Worm (Caenorhabditis elegans) whole organism, young adult: ENCODE measurements around the gene ZK1058.3.

ENCODE experiments used
- F22D6.2 ChIP-seq: sonication (generic microtip); optimal IDR thresholded peaks from 2 replicates; lab custom pipeline; 2016; ENCODE audit warnings: mild to moderate bottlenecking, missing genetic modification characterization, missing compliant biosample characterization
- Y53F4B.3 ChIP-seq: fragments of 200-800 bp; sonication (Bioruptor generic); IDR thresholded peaks from 2 replicates; pipeline ENCODE4 v1.3.6; 2022; ENCODE audit warnings: missing genetic modification reagents, missing genetic modification characterization, missing compliant biosample characterization
- egl-44 ChIP-seq: fragments of 200-800 bp; sonication (Bioruptor generic); IDR thresholded peaks from 2 replicates; pipeline ENCODE4 v1.3.6; 2022; ENCODE audit warnings: missing genetic modification reagents, missing genetic modification characterization, missing compliant biosample characterization
- egrh-3 ChIP-seq: fragments of 200-800 bp; sonication (Bioruptor generic); IDR thresholded peaks from 2 replicates; pipeline ENCODE4 v1.3.6; 2022; ENCODE audit warnings: missing genetic modification reagents, missing genetic modification characterization, missing compliant biosample characterization
- gei-17 ChIP-seq: fragments of 200-800 bp; sonication (Bioruptor generic); optimal IDR thresholded peaks from 2 replicates; lab custom pipeline; 2018; ENCODE audit warnings: mild to moderate bottlenecking, missing genetic modification characterization, missing compliant biosample characterization
- hlh-26 ChIP-seq: fragments of 200-800 bp; sonication (Bioruptor generic); conservative IDR thresholded peaks from 2 replicates; pipeline ENCODE4 v1.3.6; 2022; ENCODE audit warnings: missing genetic modification reagents, missing genetic modification characterization, missing compliant biosample characterization
- lin-35 ChIP-seq, 3 experiments: fragments of 150-350 bp in 2 of 3; sonication (generic microtip) in 1 of 3; optimal IDR thresholded peaks; 2 replicates each; lab custom pipeline; 2014 to 2018; ENCODE audit warnings: missing biosample characterization in 3 of 3, missing genetic modification characterization in 3 of 3, missing genetic modification reagents in 3 of 3
- lin-40 ChIP-seq: sonication (generic microtip); optimal IDR thresholded peaks from 2 replicates; lab custom pipeline; 2016; ENCODE audit warnings: missing genetic modification characterization, mild to moderate bottlenecking, missing compliant biosample characterization, missing genotype, missing genetic modification reagents
- mxl-1 ChIP-seq: sonication (generic microtip); optimal IDR thresholded peaks from 2 replicates; lab custom pipeline; 2016; ENCODE audit warnings: missing genetic modification characterization, missing compliant biosample characterization
- nfya-1 ChIP-seq: sonication (generic microtip); optimal IDR thresholded peaks from 2 replicates; lab custom pipeline; 2017; ENCODE audit warnings: antibody characterized with exemption, missing compliant biosample characterization, missing genetic modification characterization, borderline replicate concordance; ENCODE audit not compliant: insufficient read depth
- nfyb-1 ChIP-seq: fragments of 200-800 bp; sonication (Bioruptor generic); IDR thresholded peaks from 2 replicates; pipeline ENCODE4 v1.3.6; 2022; ENCODE audit warnings: missing genetic modification reagents, missing genetic modification characterization, missing compliant biosample characterization
- pha-4 ChIP-seq: fragments of 150-350 bp; sonication (generic microtip); optimal IDR thresholded peaks from 2 replicates; lab custom pipeline; 2014; ENCODE audit warnings: missing biosample characterization, missing genetic modification reagents, missing genetic modification characterization
- snpc-4 ChIP-seq, 5 experiments: fragments of 150-350 bp in 1 of 5; sonication (generic microtip) in 4 of 5; optimal IDR thresholded peaks; 2 replicates each; lab custom pipeline; 2014 to 2018; ENCODE audit warnings: missing genetic modification characterization in 5 of 5, missing biosample characterization in 3 of 5, antibody characterized with exemption in 2 of 5, mild to moderate bottlenecking in 2 of 5, missing compliant biosample characterization in 2 of 5, missing genotype in 2 of 5, moderate library complexity in 2 of 5, missing genetic modification reagents in 1 of 5
- somi-1 ChIP-seq: fragments of 200-800 bp; sonication (Bioruptor generic); optimal IDR thresholded peaks from 2 replicates; lab custom pipeline; 2018; ENCODE audit warnings: mild to moderate bottlenecking, missing genetic modification characterization, missing compliant biosample characterization

- no peak for TF ChIP-seq gei-17 (GFP tag; lab: Kevin White, UChicago)
- TF ChIP-seq snpc-4 (GFP tag; optimal IDR thresholded peaks at IDR 0.05; lab: Kevin White, UChicago), result no peak
- TF ChIP-seq snpc-4 (tag; optimal IDR thresholded peaks at IDR 0.05; lab: Kevin White, UChicago), result no peak
- no peak for TF ChIP-seq mxl-1 (tag; lab: Kevin White, UChicago)
- TF ChIP-seq pha-4 (tag; lab: Kevin White, UChicago), result no peak
- TF ChIP-seq egl-44 (GFP tag; lab: Robert Waterston, UW), result no peak
- no peak for TF ChIP-seq F22D6.2 (tag; lab: Kevin White, UChicago)
- TF ChIP-seq nfya-1 (tag; lab: Kevin White, UChicago), result no peak
- no peak for TF ChIP-seq somi-1 (GFP tag; lab: Kevin White, UChicago)
- TF ChIP-seq egrh-3 (GFP tag; lab: Robert Waterston, UW), result no peak
- no peak for TF ChIP-seq lin-40 (tag; lab: Kevin White, UChicago)
- TF ChIP-seq hlh-26 (GFP tag; lab: Robert Waterston, UW), result no peak
- TF ChIP-seq nfyb-1 (GFP tag; lab: Robert Waterston, UW), result no peak
- TF ChIP-seq Y53F4B.3 (GFP tag; lab: Robert Waterston, UW), result no peak
- TF ChIP-seq lin-35 (GFP tag; optimal IDR thresholded peaks at IDR 0.05; lab: Kevin White, UChicago), result no peak
Observed at ce11 chrIII:3883146-3883545, 35.5 kb upstream of the ZK1058.3 start.
